Fruit fly (Drosophila melanogaster) whole organism, embryonic: Measurements from ENCODE around the gene Cortactin.

ENCODE experiments used
- CG1024 ChIP-seq: fragments of 200-800 bp; sonication (Bioruptor generic); IDR thresholded peaks from 2 replicates; pipeline ENCODE4 v1.3.6; 2022; ENCODE audit warnings: missing biosample characterization, missing genetic modification characterization
- CG10979 ChIP-seq: fragments of 200-800 bp; sonication (Bioruptor generic); optimal IDR thresholded peaks from 2 replicates; lab custom pipeline; 2018; ENCODE audit warnings: missing biosample characterization, mild to moderate bottlenecking, missing genetic modification characterization, moderate library complexity
- CG13296 ChIP-seq: fragments of 200-800 bp; sonication (Bioruptor generic); optimal IDR thresholded peaks from 3 replicates; lab custom pipeline; 2018; ENCODE audit warnings: missing biosample characterization, mild to moderate bottlenecking, missing genetic modification characterization
- CG14860 ChIP-seq: fragments of 200-800 bp; sonication (Bioruptor generic); IDR thresholded peaks from 3 replicates; pipeline ENCODE4 v1.3.6; 2022; ENCODE audit warnings: missing biosample characterization, missing genetic modification characterization; ENCODE audit not compliant: partially characterized antibody
- CG14965 ChIP-seq: fragments of 200-800 bp; sonication (Bioruptor generic); optimal IDR thresholded peaks from 2 replicates; lab custom pipeline; 2016; ENCODE audit warnings: missing biosample characterization, missing genetic modification characterization, borderline replicate concordance
- CG1529 ChIP-seq: fragments of 200-800 bp; sonication (Bioruptor generic); optimal IDR thresholded peaks from 3 replicates; lab custom pipeline; 2018; ENCODE audit warnings: missing biosample characterization, missing genetic modification characterization
- CG17328 ChIP-seq: fragments of 200-800 bp; sonication (Bioruptor generic); IDR thresholded peaks from 2 replicates; pipeline ENCODE4 v1.3.6; 2022; ENCODE audit warnings: missing biosample characterization, missing genetic modification characterization
- CG18476 ChIP-seq: fragments of 200-800 bp; sonication (Bioruptor generic); optimal IDR thresholded peaks from 2 replicates; lab custom pipeline; 2016; ENCODE audit warnings: missing biosample characterization, mild to moderate bottlenecking, missing genetic modification characterization
- CG18764 ChIP-seq: fragments of 200-800 bp; sonication (Bioruptor generic); optimal IDR thresholded peaks from 3 replicates; lab custom pipeline; 2016; ENCODE audit warnings: missing biosample characterization, missing genetic modification characterization
- CG2120 ChIP-seq: fragments of 200-800 bp; sonication (Bioruptor generic); optimal IDR thresholded peaks from 3 replicates; lab custom pipeline; 2016; ENCODE audit warnings: missing biosample characterization, missing genetic modification characterization
- CG2202 ChIP-seq: fragments of 200-800 bp; sonication (Bioruptor generic); optimal IDR thresholded peaks from 2 replicates; lab custom pipeline; 2018; ENCODE audit warnings: missing biosample characterization, mild to moderate bottlenecking, missing genetic modification characterization
- CG34376 ChIP-seq: fragments of 200-800 bp; sonication (Bioruptor generic); optimal IDR thresholded peaks from 2 replicates; lab custom pipeline; 2018; ENCODE audit warnings: missing biosample characterization, mild to moderate bottlenecking, missing genetic modification characterization
- CG3847 ChIP-seq: fragments of 200-800 bp; sonication (Bioruptor generic); IDR thresholded peaks from 2 replicates; pipeline ENCODE4 v1.3.6; 2022; ENCODE audit warnings: missing biosample characterization, missing genetic modification characterization
- CG4404 ChIP-seq: fragments of 200-800 bp; sonication (Bioruptor generic); IDR thresholded peaks from 2 replicates; pipeline ENCODE4 v1.3.6; 2022; ENCODE audit warnings: missing biosample characterization, missing genetic modification characterization
- CG4424 ChIP-seq: fragments of 200-800 bp; sonication (Bioruptor generic); optimal IDR thresholded peaks from 3 replicates; lab custom pipeline; 2016; ENCODE audit warnings: missing biosample characterization, missing genetic modification characterization
- CG4707 ChIP-seq: fragments of 200-800 bp; sonication (Bioruptor generic); optimal IDR thresholded peaks from 2 replicates; lab custom pipeline; 2018; ENCODE audit warnings: missing biosample characterization, mild to moderate bottlenecking, missing genetic modification characterization, moderate library complexity
- CG6689 ChIP-seq: fragments of 200-800 bp; sonication (Bioruptor generic); IDR thresholded peaks from 2 replicates; pipeline ENCODE4 v1.3.6; 2022; ENCODE audit warnings: missing biosample characterization, missing genetic modification characterization
- CG7357 ChIP-seq: fragments of 200-800 bp; sonication (Bioruptor generic); IDR thresholded peaks from 3 replicates; pipeline ENCODE4 v1.3.6; 2022; ENCODE audit warnings: missing biosample characterization, missing genetic modification characterization
- CG7372 ChIP-seq: fragments of 200-800 bp; sonication (Bioruptor generic); IDR thresholded peaks from 2 replicates; pipeline ENCODE4 v1.3.6; 2022; ENCODE audit warnings: missing biosample characterization, missing genetic modification characterization
- CG7839 ChIP-seq: fragments of 200-800 bp; sonication (Bioruptor generic); optimal IDR thresholded peaks from 3 replicates; lab custom pipeline; 2018; ENCODE audit warnings: missing biosample characterization, mild to moderate bottlenecking, missing genetic modification characterization, moderate library complexity
- CG9215 ChIP-seq: fragments of 200-800 bp; sonication (Bioruptor generic); IDR thresholded peaks from 2 replicates; pipeline ENCODE4 v1.3.6; 2022; ENCODE audit warnings: missing biosample characterization, missing genetic modification characterization
- CTCF ChIP-seq: fragments of 200-800 bp; sonication (Bioruptor generic); optimal IDR thresholded peaks from 2 replicates; lab custom pipeline; 2017; ENCODE audit warnings: missing biosample characterization, mild to moderate bottlenecking, missing genetic modification characterization, moderate library complexity
- CkIIα-i1 ChIP-seq: fragments of 200-800 bp; sonication (Bioruptor generic); IDR thresholded peaks from 2 replicates; pipeline ENCODE4 v1.3.6; 2022; ENCODE audit warnings: missing biosample characterization, missing genetic modification characterization
- E2f1 ChIP-seq: fragments of 200-800 bp; sonication (Bioruptor generic); IDR thresholded peaks from 2 replicates; pipeline ENCODE4 v1.3.6; 2022; ENCODE audit warnings: missing biosample characterization, missing genetic modification characterization
- HLH3B ChIP-seq: fragments of 200-800 bp; sonication (Bioruptor generic); IDR thresholded peaks from 2 replicates; pipeline ENCODE4 v1.3.6; 2022; ENCODE audit warnings: missing biosample characterization, missing genetic modification characterization
- Hr3 ChIP-seq: fragments of 200-800 bp; sonication (Bioruptor generic); optimal IDR thresholded peaks from 3 replicates; lab custom pipeline; 2016; ENCODE audit warnings: missing biosample characterization, missing genetic modification characterization
- Hr51 ChIP-seq, 2 experiments: fragments of 200-800 bp; sonication (Bioruptor generic); optimal IDR thresholded peaks; 2 replicates in 1 of 2; 3 replicates in 1 of 2; lab custom pipeline; 2016 to 2018; ENCODE audit warnings: missing biosample characterization in 2 of 2, missing genetic modification characterization in 2 of 2, mild to moderate bottlenecking in 1 of 2, moderate library complexity in 1 of 2
- Poxn ChIP-seq: fragments of 200-800 bp; sonication (Bioruptor generic); IDR thresholded peaks from 2 replicates; pipeline ENCODE4 v1.3.6; 2022; ENCODE audit warnings: missing biosample characterization, missing genetic modification characterization
- TFAM ChIP-seq: fragments of 200-800 bp; sonication (Bioruptor generic); optimal IDR thresholded peaks from 2 replicates; lab custom pipeline; 2017; ENCODE audit warnings: missing biosample characterization, missing genetic modification characterization, inconsistent platforms
- aop ChIP-seq: fragments of 200-800 bp; sonication (Bioruptor generic); IDR thresholded peaks from 2 replicates; pipeline ENCODE4 v1.3.6; 2022; ENCODE audit warnings: missing biosample characterization, missing genetic modification characterization
- ato ChIP-seq: fragments of 200-800 bp; sonication (Bioruptor generic); IDR thresholded peaks from 2 replicates; pipeline ENCODE4 v1.3.6; 2022; ENCODE audit warnings: missing biosample characterization, missing genetic modification characterization; ENCODE audit not compliant: partially characterized antibody
- chinmo ChIP-seq: fragments of 200-800 bp; sonication (Bioruptor generic); IDR thresholded peaks from 4 replicates; pipeline ENCODE4 v1.3.6; 2022; ENCODE audit warnings: missing biosample characterization, missing genetic modification characterization; ENCODE audit not compliant: partially characterized antibody
- chn ChIP-seq: fragments of 200-800 bp; sonication (Bioruptor generic); optimal IDR thresholded peaks from 2 replicates; lab custom pipeline; 2016; ENCODE audit warnings: missing biosample characterization, missing genetic modification characterization
- croc ChIP-seq: fragments of 200-800 bp; sonication (Bioruptor generic); conservative IDR thresholded peaks from 3 replicates; pipeline ENCODE4 v1.3.6; 2022; ENCODE audit warnings: missing biosample characterization, missing genetic modification characterization
- fd102C ChIP-seq: fragments of 200-800 bp; sonication (Bioruptor generic); optimal IDR thresholded peaks from 2 replicates; lab custom pipeline; 2018; ENCODE audit warnings: missing biosample characterization, mild to moderate bottlenecking, missing genetic modification characterization, moderate library complexity
- fd64A ChIP-seq: fragments of 200-800 bp; sonication (Bioruptor generic); optimal IDR thresholded peaks from 3 replicates; lab custom pipeline; 2018; ENCODE audit warnings: missing biosample characterization, mild to moderate bottlenecking, missing genetic modification characterization
- fd96Cb ChIP-seq: fragments of 200-800 bp; sonication (Bioruptor generic); optimal IDR thresholded peaks from 2 replicates; lab custom pipeline; 2018; ENCODE audit warnings: missing biosample characterization, mild to moderate bottlenecking, missing genetic modification characterization, moderate library complexity
- p53 ChIP-seq: fragments of 200-800 bp; sonication (Bioruptor generic); optimal IDR thresholded peaks from 2 replicates; lab custom pipeline; 2016; ENCODE audit warnings: missing biosample characterization, missing genetic modification characterization
- pan ChIP-seq, 4 experiments: fragments of >200 bp in 3 of 4; fragments of 200-800 bp in 1 of 4; sonication (Bioruptor generic) in 1 of 4; optimal IDR thresholded peaks in 3 of 4; IDR thresholded peaks in 1 of 4; 2 replicates each; pipeline versions ENCODE4 v1.3.6 to Lab custom; 2017 to 2022; ENCODE audit warnings: missing biosample characterization in 2 of 4, missing genetic modification characterization in 2 of 4, mixed read lengths in 1 of 4
- pb ChIP-seq: fragments of 200-800 bp; sonication (Bioruptor generic); optimal IDR thresholded peaks from 3 replicates; lab custom pipeline; 2016; ENCODE audit warnings: missing biosample characterization, missing genetic modification characterization
- pita ChIP-seq: fragments of 200-800 bp; sonication (Bioruptor generic); optimal IDR thresholded peaks from 2 replicates; lab custom pipeline; 2017; ENCODE audit warnings: missing biosample characterization, mild to moderate bottlenecking, missing genetic modification characterization
- pnt ChIP-seq: fragments of 200-800 bp; sonication (Bioruptor generic); optimal IDR thresholded peaks from 3 replicates; lab custom pipeline; 2016; ENCODE audit warnings: missing biosample characterization, missing genetic modification characterization
- sc ChIP-seq, 3 experiments: fragments of >200 bp in 2 of 3; fragments of 200-800 bp in 1 of 3; sonication (Bioruptor generic) in 1 of 3; optimal IDR thresholded peaks; 2 replicates in 2 of 3; 3 replicates in 1 of 3; lab custom pipeline; 2017; ENCODE audit warnings: mild to moderate bottlenecking in 1 of 3, missing biosample characterization in 1 of 3, missing genetic modification characterization in 1 of 3, missing genetic modification reagents in 1 of 3
- shn ChIP-seq: fragments of 200-800 bp; sonication (Bioruptor generic); optimal IDR thresholded peaks from 3 replicates; lab custom pipeline; 2016; ENCODE audit warnings: missing biosample characterization, missing genetic modification characterization
- sima ChIP-seq: fragments of 200-800 bp; sonication (Bioruptor generic); optimal IDR thresholded peaks from 2 replicates; lab custom pipeline; 2016; ENCODE audit warnings: missing biosample characterization, missing genetic modification characterization
- stc ChIP-seq: fragments of 200-800 bp; sonication (Bioruptor generic); IDR thresholded peaks from 2 replicates; pipeline ENCODE4 v1.3.6; 2022; ENCODE audit warnings: missing biosample characterization, missing genetic modification characterization
- tin ChIP-seq: fragments of 200-800 bp; sonication (Bioruptor generic); optimal IDR thresholded peaks from 3 replicates; lab custom pipeline; 2016; ENCODE audit warnings: missing biosample characterization, missing genetic modification characterization
- toy ChIP-seq: fragments of 200-800 bp; sonication (Bioruptor generic); IDR thresholded peaks from 2 replicates; pipeline ENCODE4 v1.3.6; 2022; ENCODE audit warnings: missing biosample characterization, missing genetic modification characterization
- wor ChIP-seq: fragments of 200-800 bp; sonication (Bioruptor generic); IDR thresholded peaks from 2 replicates; pipeline ENCODE4 v1.3.6; 2022; ENCODE audit warnings: missing biosample characterization, missing genetic modification characterization
- z ChIP-seq: fragments of 200-800 bp; sonication (Bioruptor generic); IDR thresholded peaks from 3 replicates; pipeline ENCODE4 v1.3.6; 2022; ENCODE audit warnings: missing biosample characterization, missing genetic modification characterization

The Cortactin gene

DNA sequence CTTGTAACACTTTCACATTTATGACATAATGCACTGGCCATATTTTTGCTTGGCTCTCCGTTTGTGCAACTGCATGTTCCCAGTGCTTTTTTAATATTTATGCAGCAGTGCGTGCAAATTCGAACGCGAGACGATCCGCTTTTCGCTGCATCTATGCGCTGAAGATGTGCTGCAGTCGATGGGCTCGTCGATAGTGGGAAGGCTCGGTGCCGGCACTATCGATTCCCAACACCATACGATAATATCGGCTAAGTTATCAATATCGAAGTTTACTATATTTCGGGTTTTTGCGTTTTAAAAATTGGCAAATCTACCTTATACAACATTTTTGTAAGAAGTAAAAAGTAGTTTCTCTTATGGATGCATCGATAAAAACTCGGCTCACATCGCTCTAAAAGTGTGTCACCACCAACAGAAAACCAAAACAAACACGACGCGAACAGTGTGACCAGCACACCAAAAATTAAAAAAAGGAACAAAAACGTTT, 33.4 kb upstream of the Cortactin start, which contains the start of gene RhoGAP93B (continued):
- TF ChIP-seq fd96Cb (tag; lab: Kevin White, UChicago) (peak; percentile 77), sc (optimal IDR thresholded peaks at IDR 0.05; lab: Kevin White, UChicago) (no peak), sc (GFP tag; optimal IDR thresholded peaks at IDR 0.05; lab: Kevin White, UChicago) (peak; percentile 28), CG7839 (tag; lab: Kevin White, UChicago) (peak; percentile 76), croc (GFP tag; lab: Robert Waterston, UW) (peak; percentile 71; the same call in 2 of the 3 replicates), CG14965 (peak; percentile 7), pita (GFP tag; lab: Kevin White, UChicago) (no peak), CG4707 (GFP tag; lab: Kevin White, UChicago) (no peak), CkIIα-i1 (GFP tag; lab: Robert Waterston, UW) (peak; percentile 55; the same call in 1 of the 2 replicates), CG13296 (GFP tag; lab: Kevin White, UChicago) (peak; percentile 64), ato (GFP tag; lab: Robert Waterston, UW) (peak; percentile 99), CG10979 (tag; lab: Kevin White, UChicago) (peak; percentile 71), wor (GFP tag; lab: Robert Waterston, UW) (peak; percentile 75), fd64A (GFP tag; lab: Kevin White, UChicago) (peak; percentile 22), CG7372 (GFP tag; lab: Robert Waterston, UW) (peak; percentile 93), p53 (GFP tag; lab: Kevin White, UChicago) (peak; percentile 56), Hr3 (GFP tag; lab: Kevin White, UChicago) (peak; percentile 89), fd102C (GFP tag; lab: Kevin White, UChicago) (peak; percentile 48), CG18764 (GFP tag; lab: Kevin White, UChicago) (peak; percentile 63), CG18476 (GFP tag; lab: Kevin White, UChicago) (peak; percentile 80), CG9215 (GFP tag; lab: Robert Waterston, UW) (peak; percentile 90), CG7357 (GFP tag; lab: Robert Waterston, UW) (peak; percentile 79; the same call in 2 of the 3 replicates), pnt (GFP tag; lab: Kevin White, UChicago) (peak; percentile 74), E2f1 (GFP tag; lab: Robert Waterston, UW) (peak; percentile 95), pb (peak; percentile 88), Hr51 (GFP tag; optimal IDR thresholded peaks at IDR 0.05; lab: Kevin White, UChicago) (peak; percentile 75 to 89), toy (GFP tag; lab: Robert Waterston, UW) (peak; percentile 68; the same call in 1 of the 2 replicates), CG14860 (GFP tag; lab: Robert Waterston, UW) (peak; percentile 100), tin (GFP tag; lab: Kevin White, UChicago) (peak; percentile 78), Poxn (GFP tag; lab: Robert Waterston, UW) (no peak; the same call in 1 of the 2 replicates), CG3847 (GFP tag; lab: Robert Waterston, UW) (peak; percentile 92), CTCF (GFP tag; lab: Kevin White, UChicago) (peak; percentile 44), shn (GFP tag; lab: Kevin White, UChicago) (peak; percentile 93), CG17328 (GFP tag; lab: Robert Waterston, UW) (peak; percentile 88), CG4404 (GFP tag; lab: Robert Waterston, UW) (peak; percentile 94), CG2202 (peak; percentile 65), CG4424 (GFP tag; lab: Kevin White, UChicago) (peak; percentile 78), CG1024 (GFP tag; lab: Robert Waterston, UW) (peak; percentile 84), chn (GFP tag; lab: Kevin White, UChicago) (peak; percentile 86), aop (GFP tag; lab: Robert Waterston, UW) (peak; percentile 91), CG34376 (peak; percentile 80), stc (peak; percentile 87), pan (optimal IDR thresholded peaks at IDR 0.05; lab: Kevin White, UChicago) (no peak), pan (GFP tag; optimal IDR thresholded peaks at IDR 0.05 in 1 of 2, IDR thresholded peaks at IDR 0.05 in 1 of 2) (peak in 1 of 2 experiments; percentile 82), CG6689 (GFP tag; lab: Robert Waterston, UW) (peak; percentile 83), sima (GFP tag; lab: Kevin White, UChicago) (peak; percentile 71), z (GFP tag; lab: Robert Waterston, UW) (no peak), TFAM (GFP tag; lab: Kevin White, UChicago) (peak; percentile 37), CG1529 (GFP tag; lab: Kevin White, UChicago) (peak; percentile 42), HLH3B (GFP tag; lab: Robert Waterston, UW) (peak; percentile 93), CG2120 (GFP tag; lab: Kevin White, UChicago) (peak; percentile 95), chinmo (GFP tag; lab: Robert Waterston, UW) (peak; percentile 100)
